Worm (Caenorhabditis elegans) whole organism, late embryonic: Measurements from ENCODE around the gene cyp-33C7.

Experiments
- C38D4.7 ChIP-seq: fragments of 200-800 bp; sonication (Bioruptor generic); optimal IDR thresholded peaks from 2 replicates; lab custom pipeline; 2018; ENCODE audit warnings: mild to moderate bottlenecking, missing genetic modification characterization, moderate library complexity, missing compliant biosample characterization
- ceh-18 ChIP-seq: sonication (generic microtip); optimal IDR thresholded peaks from 2 replicates; lab custom pipeline; 2016; ENCODE audit warnings: missing genetic modification characterization, missing compliant biosample characterization
- elt-2 ChIP-seq: sonication (generic microtip); optimal IDR thresholded peaks from 2 replicates; lab custom pipeline; 2016; ENCODE audit warnings: missing genetic modification reagents, missing genetic modification characterization, missing compliant biosample characterization
- eyg-1 ChIP-seq: sonication (generic microtip); optimal IDR thresholded peaks from 2 replicates; lab custom pipeline; 2016; ENCODE audit warnings: missing genotype, missing genetic modification characterization, missing compliant biosample characterization
- sox-2 ChIP-seq: fragments of 200-800 bp; sonication (Bioruptor generic); IDR thresholded peaks from 2 replicates; pipeline ENCODE4 v1.3.6; 2022; ENCODE audit warnings: missing genetic modification reagents, missing genetic modification characterization, missing compliant biosample characterization

- TF ChIP-seq C38D4.7 (GFP tag; lab: Kevin White, UChicago) (no peak), elt-2 (no peak), sox-2 (GFP tag; lab: Robert Waterston, UW) (no peak), ceh-18 (tag; lab: Kevin White, UChicago) (no peak), eyg-1 (tag; lab: Kevin White, UChicago) (no peak)
Measured at ce11 chrV:2233177-2233576, 17.2 kb upstream of the cyp-33C7 start, which contains the start of gene nhr-96.
